Worm (Caenorhabditis elegans) whole organism, young adult: ENCODE data around the gene semo-1.

ENCODE experiments used
- B0035.1 ChIP-seq: sonication (generic microtip); optimal IDR thresholded peaks from 2 replicates; lab custom pipeline; 2016; ENCODE audit warnings: missing genetic modification characterization, mild to moderate bottlenecking, missing compliant biosample characterization, missing genotype, missing genetic modification reagents
- F10E7.11 ChIP-seq: sonication (generic microtip); optimal IDR thresholded peaks from 2 replicates; lab custom pipeline; 2017; ENCODE audit warnings: mild to moderate bottlenecking, missing genetic modification characterization, moderate library complexity, missing compliant biosample characterization
- F22D6.2 ChIP-seq: sonication (generic microtip); optimal IDR thresholded peaks from 2 replicates; lab custom pipeline; 2016; ENCODE audit warnings: mild to moderate bottlenecking, missing genetic modification characterization, missing compliant biosample characterization
- F23B12.7 ChIP-seq: sonication (generic microtip); optimal IDR thresholded peaks from 2 replicates; lab custom pipeline; 2017; ENCODE audit warnings: missing genetic modification characterization, mild to moderate bottlenecking, missing compliant biosample characterization, antibody characterized with exemption, moderate library complexity; ENCODE audit not compliant: insufficient read depth
- F33H1.4 ChIP-seq: fragments of 200-800 bp; sonication (Bioruptor generic); IDR thresholded peaks from 2 replicates; pipeline ENCODE4 v1.3.6; 2022; ENCODE audit warnings: missing genetic modification reagents, missing genetic modification characterization, missing compliant biosample characterization
- F37B4.10 ChIP-seq: fragments of 200-800 bp; sonication (Bioruptor generic); IDR thresholded peaks from 2 replicates; pipeline ENCODE4 v1.3.6; 2022; ENCODE audit warnings: missing genetic modification characterization, missing compliant biosample characterization
- F39B2.1 ChIP-seq: fragments of 200-800 bp; sonication (Bioruptor generic); IDR thresholded peaks from 2 replicates; pipeline ENCODE4 v1.3.6; 2022; ENCODE audit warnings: missing genetic modification reagents, missing genetic modification characterization, missing compliant biosample characterization
- K11D2.4 ChIP-seq: fragments of 200-800 bp; sonication (Bioruptor generic); IDR thresholded peaks from 2 replicates; pipeline ENCODE4 v1.3.6; 2022; ENCODE audit warnings: missing genetic modification reagents, missing genetic modification characterization, missing compliant biosample characterization
- T07F8.4 ChIP-seq: sonication (generic microtip); optimal IDR thresholded peaks from 2 replicates; lab custom pipeline; 2016; ENCODE audit warnings: mild to moderate bottlenecking, missing genetic modification characterization, moderate library complexity, missing compliant biosample characterization
- T26A5.8 ChIP-seq: sonication (generic microtip); optimal IDR thresholded peaks from 2 replicates; lab custom pipeline; 2016; ENCODE audit warnings: missing genetic modification characterization, missing compliant biosample characterization
- Y53F4B.3 ChIP-seq: fragments of 200-800 bp; sonication (Bioruptor generic); IDR thresholded peaks from 2 replicates; pipeline ENCODE4 v1.3.6; 2022; ENCODE audit warnings: missing genetic modification reagents, missing genetic modification characterization, missing compliant biosample characterization
- Y53G8AR.9 ChIP-seq: fragments of 200-800 bp; sonication (Bioruptor generic); conservative IDR thresholded peaks from 2 replicates; pipeline ENCODE4 v1.3.6; 2022; ENCODE audit warnings: missing genetic modification reagents, missing genetic modification characterization, missing compliant biosample characterization
- Y56A3A.18 ChIP-seq: fragments of 200-800 bp; sonication (Bioruptor generic); IDR thresholded peaks from 2 replicates; pipeline ENCODE4 v1.3.6; 2022; ENCODE audit warnings: missing genetic modification reagents, missing genetic modification characterization, missing compliant biosample characterization
- Y79H2A.3 ChIP-seq: fragments of 200-800 bp; sonication (Bioruptor generic); conservative IDR thresholded peaks from 2 replicates; pipeline ENCODE4 v1.3.6; 2022; ENCODE audit warnings: missing genetic modification reagents, missing genetic modification characterization, missing compliant biosample characterization
- Y95B8A.8 ChIP-seq: fragments of 200-800 bp; sonication (Bioruptor generic); IDR thresholded peaks from 2 replicates; pipeline ENCODE4 v1.3.6; 2022; ENCODE audit warnings: missing genetic modification reagents, missing genetic modification characterization, missing compliant biosample characterization
- ama-1 ChIP-seq, 3 experiments: fragments of 150-350 bp in 1 of 3; sonication (generic microtip) in 2 of 3; optimal IDR thresholded peaks; 2 replicates each; lab custom pipeline; 2014 to 2018; ENCODE audit warnings: missing biosample characterization in 2 of 3, missing genetic modification characterization in 2 of 3, missing genetic modification reagents in 2 of 3
- athp-1 ChIP-seq: sonication (generic microtip); optimal IDR thresholded peaks from 2 replicates; lab custom pipeline; 2017; ENCODE audit warnings: mild to moderate bottlenecking, missing genetic modification characterization, missing compliant biosample characterization
- attf-3 ChIP-seq: fragments of 200-800 bp; sonication (Bioruptor generic); conservative IDR thresholded peaks from 2 replicates; pipeline ENCODE4 v1.3.6; 2022; ENCODE audit warnings: missing genetic modification reagents, missing genetic modification characterization, missing compliant biosample characterization
- bed-1 ChIP-seq: fragments of 200-800 bp; sonication (Bioruptor generic); IDR thresholded peaks from 2 replicates; pipeline ENCODE4 v1.3.6; 2022; ENCODE audit warnings: missing genetic modification reagents, missing genetic modification characterization, missing compliant biosample characterization
- ccch-3 ChIP-seq: fragments of 200-800 bp; sonication (Bioruptor generic); optimal IDR thresholded peaks from 2 replicates; lab custom pipeline; 2018; ENCODE audit warnings: mild to moderate bottlenecking, missing genetic modification characterization, missing compliant biosample characterization
- ceh-58 ChIP-seq: fragments of 200-800 bp; sonication (Bioruptor generic); IDR thresholded peaks from 2 replicates; pipeline ENCODE4 v1.3.6; 2022; ENCODE audit warnings: missing genetic modification characterization, missing compliant biosample characterization
- ceh-79 ChIP-seq: sonication (generic microtip); optimal IDR thresholded peaks from 2 replicates; lab custom pipeline; 2017; ENCODE audit warnings: mild to moderate bottlenecking, missing genetic modification characterization, missing compliant biosample characterization
- ceh-91 ChIP-seq: fragments of 200-800 bp; sonication (Bioruptor generic); IDR thresholded peaks from 2 replicates; pipeline ENCODE4 v1.3.6; 2022; ENCODE audit warnings: missing genetic modification reagents, missing genetic modification characterization, missing compliant biosample characterization
- chd-7 ChIP-seq: sonication (generic microtip); optimal IDR thresholded peaks from 2 replicates; lab custom pipeline; 2016; ENCODE audit warnings: mild to moderate bottlenecking, missing genetic modification characterization, moderate library complexity, missing compliant biosample characterization
- dox-1 ChIP-seq: fragments of 200-800 bp; sonication (Bioruptor generic); IDR thresholded peaks from 2 replicates; pipeline ENCODE4 v1.3.6; 2022; ENCODE audit warnings: missing genetic modification reagents, missing genetic modification characterization, missing compliant biosample characterization
- efl-1 ChIP-seq: fragments of 150-350 bp; optimal IDR thresholded peaks from 2 replicates; lab custom pipeline; 2014; ENCODE audit warnings: missing biosample characterization, missing genetic modification reagents, missing genetic modification characterization
- egl-44 ChIP-seq: fragments of 200-800 bp; sonication (Bioruptor generic); IDR thresholded peaks from 2 replicates; pipeline ENCODE4 v1.3.6; 2022; ENCODE audit warnings: missing genetic modification reagents, missing genetic modification characterization, missing compliant biosample characterization
- egrh-3 ChIP-seq: fragments of 200-800 bp; sonication (Bioruptor generic); IDR thresholded peaks from 2 replicates; pipeline ENCODE4 v1.3.6; 2022; ENCODE audit warnings: missing genetic modification reagents, missing genetic modification characterization, missing compliant biosample characterization
- ets-4 ChIP-seq: fragments of 200-800 bp; sonication (Bioruptor generic); optimal IDR thresholded peaks from 2 replicates; lab custom pipeline; 2018; ENCODE audit warnings: mild to moderate bottlenecking, missing genetic modification characterization, missing compliant biosample characterization
- fkh-3 ChIP-seq: sonication (generic microtip); optimal IDR thresholded peaks from 2 replicates; lab custom pipeline; 2016; ENCODE audit warnings: mild to moderate bottlenecking, missing genetic modification characterization, missing compliant biosample characterization
- him-1 ChIP-seq: sonication (generic microtip); optimal IDR thresholded peaks from 2 replicates; lab custom pipeline; 2016; ENCODE audit warnings: missing genotype, missing genetic modification reagents, missing genetic modification characterization, missing compliant biosample characterization
- let-607 ChIP-seq, 2 experiments: fragments of 200-800 bp in 1 of 2; sonication (Bioruptor generic) in 1 of 2; sonication (generic microtip) in 1 of 2; optimal IDR thresholded peaks; 2 replicates each; lab custom pipeline; 2016 to 2018; ENCODE audit warnings: mild to moderate bottlenecking in 2 of 2, missing compliant biosample characterization in 2 of 2, missing genetic modification characterization in 2 of 2, moderate library complexity in 2 of 2, missing genotype in 1 of 2
- lin-26 ChIP-seq: fragments of 200-800 bp; sonication (Bioruptor generic); IDR thresholded peaks from 2 replicates; pipeline ENCODE4 v1.3.6; 2022; ENCODE audit warnings: missing genetic modification reagents, missing genetic modification characterization, missing compliant biosample characterization
- lin-54 ChIP-seq: fragments of 200-800 bp; sonication (Bioruptor generic); optimal IDR thresholded peaks from 2 replicates; lab custom pipeline; 2018; ENCODE audit warnings: mild to moderate bottlenecking, missing genetic modification characterization, missing compliant biosample characterization
- madf-10 ChIP-seq: sonication (generic microtip); optimal IDR thresholded peaks from 2 replicates; lab custom pipeline; 2016; ENCODE audit warnings: mild to moderate bottlenecking, missing genetic modification characterization, missing compliant biosample characterization
- mel-28 ChIP-seq: sonication (generic microtip); optimal IDR thresholded peaks from 2 replicates; lab custom pipeline; 2016; ENCODE audit warnings: borderline replicate concordance, mild to moderate bottlenecking, missing genetic modification characterization, missing compliant biosample characterization
- mes-4 ChIP-seq: sonication (generic microtip); optimal IDR thresholded peaks from 2 replicates; lab custom pipeline; 2016; ENCODE audit warnings: missing genotype, missing genetic modification characterization, missing compliant biosample characterization
- nhr-80 ChIP-seq: sonication (generic microtip); optimal IDR thresholded peaks from 2 replicates; lab custom pipeline; 2016; ENCODE audit warnings: missing genetic modification characterization, missing compliant biosample characterization
- pbrm-1 ChIP-seq: fragments of 200-800 bp; sonication (Bioruptor generic); IDR thresholded peaks from 2 replicates; pipeline ENCODE4 v1.3.6; 2022; ENCODE audit warnings: missing genetic modification reagents, missing genetic modification characterization, missing compliant biosample characterization
- sdz-38 ChIP-seq: sonication (generic microtip); optimal IDR thresholded peaks from 2 replicates; lab custom pipeline; 2016; ENCODE audit warnings: missing genotype, missing genetic modification characterization, missing compliant biosample characterization
- snpc-3.4 ChIP-seq: sonication (generic microtip); optimal IDR thresholded peaks from 2 replicates; lab custom pipeline; 2017; ENCODE audit warnings: missing genetic modification characterization, mild to moderate bottlenecking, missing compliant biosample characterization, antibody characterized with exemption, moderate library complexity, missing genotype, missing genetic modification reagents
- tbp1 ChIP-seq: fragments of 200-800 bp; sonication (Bioruptor generic); optimal IDR thresholded peaks from 2 replicates; lab custom pipeline; 2018; ENCODE audit warnings: mild to moderate bottlenecking, missing genetic modification characterization, missing compliant biosample characterization
- xnd-1 ChIP-seq: sonication (generic microtip); optimal IDR thresholded peaks from 2 replicates; lab custom pipeline; 2016; ENCODE audit warnings: missing genotype, missing genetic modification reagents, missing genetic modification characterization, missing compliant biosample characterization
- zfh-2 ChIP-seq: fragments of 200-800 bp; sonication (Bioruptor generic); conservative IDR thresholded peaks from 2 replicates; pipeline ENCODE4 v1.3.6; 2022; ENCODE audit warnings: missing genetic modification reagents, missing genetic modification characterization, missing compliant biosample characterization
- zim-3 ChIP-seq: sonication (generic microtip); optimal IDR thresholded peaks from 2 replicates; lab custom pipeline; 2017; ENCODE audit warnings: mild to moderate bottlenecking, missing genetic modification characterization, moderate library complexity, missing compliant biosample characterization
- ztf-22 ChIP-seq: fragments of 200-800 bp; sonication (Bioruptor generic); optimal IDR thresholded peaks from 2 replicates; lab custom pipeline; 2018; ENCODE audit warnings: mild to moderate bottlenecking, missing genetic modification characterization, moderate library complexity, missing compliant biosample characterization
- ztf-25 ChIP-seq: fragments of 200-800 bp; sonication (Bioruptor generic); IDR thresholded peaks from 2 replicates; pipeline ENCODE4 v1.3.6; 2022; ENCODE audit warnings: missing genetic modification reagents, missing genetic modification characterization, missing compliant biosample characterization
- ztf-28 ChIP-seq: fragments of 200-800 bp; sonication (Bioruptor generic); IDR thresholded peaks from 2 replicates; pipeline ENCODE4 v1.3.6; 2022; ENCODE audit warnings: missing genetic modification reagents, missing genetic modification characterization, missing compliant biosample characterization
- ztf-3 ChIP-seq: fragments of 200-800 bp; sonication (Bioruptor generic); optimal IDR thresholded peaks from 2 replicates; lab custom pipeline; 2018; ENCODE audit warnings: mild to moderate bottlenecking, missing genetic modification characterization, missing compliant biosample characterization

Gene semo-1

DNA sequence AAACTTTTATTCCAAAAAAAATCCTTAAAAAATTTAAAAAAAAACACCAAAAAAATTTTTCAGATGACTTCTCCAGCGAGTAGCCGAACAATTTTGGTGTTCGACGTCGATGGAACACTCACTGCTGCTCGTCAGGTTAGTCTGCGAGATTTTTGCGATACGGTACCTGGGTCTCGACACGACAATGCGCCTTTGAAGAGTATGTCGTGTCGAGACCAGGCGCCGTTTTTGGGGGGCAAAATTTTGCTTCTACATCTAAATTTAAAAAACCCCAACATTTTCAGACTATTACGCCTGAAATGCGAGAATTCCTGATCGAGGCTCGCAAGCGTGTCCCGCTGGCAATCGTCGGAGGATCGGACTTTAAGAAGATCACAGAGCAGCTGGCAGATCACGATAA is 32.5 kb downstream of the semo-1 start, which contains the start of gene F52B11.2:
Gene F52B11.2, plus strand, starts transcription at position 64 of the 400 bp plus-strand sequence.
- peak; percentile 81; the same call in 1 of the 2 replicates for TF ChIP-seq Y79H2A.3 (GFP tag; lab: Robert Waterston, UW)
- TF ChIP-seq T07F8.4 (tag; lab: Kevin White, UChicago) = no peak
- TF ChIP-seq Y53G8AR.9 (GFP tag; lab: Robert Waterston, UW) = no peak
- TF ChIP-seq let-607 (tag; optimal IDR thresholded peaks at IDR 0.05; lab: Kevin White, UChicago) = no peak
- TF ChIP-seq zim-3 (tag; lab: Kevin White, UChicago) = no peak
- TF ChIP-seq fkh-3 (tag; lab: Kevin White, UChicago) = no peak
- TF ChIP-seq ceh-79 (tag; lab: Kevin White, UChicago) = no peak
- TF ChIP-seq F33H1.4 = peak; percentile 22; the same call in 1 of the 2 replicates
- TF ChIP-seq chd-7 = peak; percentile 8
- no peak for TF ChIP-seq ets-4 (GFP tag; lab: Kevin White, UChicago)
- TF ChIP-seq mel-28 (tag; lab: Kevin White, UChicago) = no peak
- no peak for TF ChIP-seq ccch-3 (GFP tag; lab: Kevin White, UChicago)
- no peak for TF ChIP-seq ceh-91 (GFP tag; lab: Robert Waterston, UW)
- no peak for TF ChIP-seq Y56A3A.18 (GFP tag; lab: Robert Waterston, UW)
- no peak for TF ChIP-seq T26A5.8 (tag; lab: Kevin White, UChicago)
- TF ChIP-seq dox-1 (GFP tag; lab: Robert Waterston, UW) = no peak
- TF ChIP-seq zfh-2 (GFP tag; lab: Robert Waterston, UW) = no peak
- TF ChIP-seq ztf-25 (GFP tag; lab: Robert Waterston, UW) = 0 out of 2 replicates have a peak, but pooled peaks have one; percentile 72
- no peak for TF ChIP-seq tbp1 (GFP tag; lab: Kevin White, UChicago)
- TF ChIP-seq F10E7.11 = no peak
- TF ChIP-seq attf-3 (GFP tag; lab: Robert Waterston, UW) = no peak
- TF ChIP-seq F39B2.1 (GFP tag; lab: Robert Waterston, UW) = no peak
- 0 out of 2 replicates have a peak, but pooled peaks have one; percentile 5 for TF ChIP-seq Y53F4B.3 (GFP tag; lab: Robert Waterston, UW)
- TF ChIP-seq lin-26 (GFP tag; lab: Robert Waterston, UW) = no peak
- 0 out of 2 replicates have a peak, but pooled peaks have one; percentile 37 for TF ChIP-seq ceh-58 (GFP tag; lab: Robert Waterston, UW)
- no peak for TF ChIP-seq nhr-80 (tag; lab: Kevin White, UChicago)
- 0 out of 2 replicates have a peak, but pooled peaks have one; percentile 16 for TF ChIP-seq pbrm-1 (GFP tag; lab: Robert Waterston, UW)
- TF ChIP-seq egrh-3 = no peak
- TF ChIP-seq bed-1 (GFP tag; lab: Robert Waterston, UW) = no peak
- no peak for TF ChIP-seq ama-1 (optimal IDR thresholded peaks at IDR 0.05; lab: Kevin White, UChicago)
- no peak for TF ChIP-seq ama-1 (GFP tag; optimal IDR thresholded peaks at IDR 0.05; lab: Kevin White, UChicago)
- TF ChIP-seq madf-10 (tag; lab: Kevin White, UChicago) = no peak
- no peak for TF ChIP-seq ztf-22 (GFP tag; lab: Kevin White, UChicago)
- no peak for TF ChIP-seq F22D6.2
- no peak for TF ChIP-seq ztf-3
- TF ChIP-seq lin-54 = peak; percentile 14
- no peak for TF ChIP-seq mes-4 (tag; lab: Kevin White, UChicago)
- TF ChIP-seq egl-44 = no peak
- no peak for TF ChIP-seq efl-1
- no peak for TF ChIP-seq xnd-1 (tag; lab: Kevin White, UChicago)
- no peak for TF ChIP-seq Y95B8A.8 (GFP tag; lab: Robert Waterston, UW)
- TF ChIP-seq B0035.1 = no peak
- TF ChIP-seq ztf-28 (GFP tag; lab: Robert Waterston, UW) = 0 out of 2 replicates have a peak, but pooled peaks have one; percentile 42
- no peak for TF ChIP-seq snpc-3.4 (tag; lab: Kevin White, UChicago)
- TF ChIP-seq F23B12.7 (tag; lab: Kevin White, UChicago) = no peak
- TF ChIP-seq K11D2.4 (GFP tag; lab: Robert Waterston, UW) = no peak
- TF ChIP-seq F37B4.10 (GFP tag; lab: Robert Waterston, UW) = no peak
- TF ChIP-seq athp-1 (tag; lab: Kevin White, UChicago) = no peak
- TF ChIP-seq him-1 (tag; lab: Kevin White, UChicago) = no peak
- no peak for TF ChIP-seq sdz-38
